Worm (Caenorhabditis elegans): ENCODE results near the gene mrps-16.
A peak's percentile ranks its signal among the peaks of the same experiment; 100 is the strongest.

Gene mrps-16

ce11 chrII:5460911-5461310 is 13.3 kb upstream of the mrps-16 start (continued):
- TF ChIP-seq daf-16 (GFP tag; optimal IDR thresholded peaks at IDR 0.05) (no peak), daf-16 (tag; optimal IDR thresholded peaks at IDR 0.05) (peak; percentile 58), gei-8 (GFP tag; optimal IDR thresholded peaks at IDR 0.05) (no peak), zip-2 (tag; optimal IDR thresholded peaks at IDR 0.05) (no peak), F37D6.2 (tag; optimal IDR thresholded peaks at IDR 0.05) (no peak), set-16 (GFP tag; IDR thresholded peaks at IDR 0.05) (no peak), hlh-11 (tag; optimal IDR thresholded peaks at IDR 0.05) (peak; percentile 64), daf-12 (tag; optimal IDR thresholded peaks at IDR 0.05) (no peak), mep-1 (tag; optimal IDR thresholded peaks at IDR 0.05) (peak; percentile 29), nhr-102 (tag; optimal IDR thresholded peaks at IDR 0.05) (no peak), mes-2 (tag; optimal IDR thresholded peaks at IDR 0.05; ENCODE audit: poor library complexity, severe bottlenecking) (peak; percentile 45), hlh-30 (tag; optimal IDR thresholded peaks at IDR 0.05; ENCODE audit: insufficient read depth) (peak; percentile 14), php-3 (GFP tag; IDR thresholded peaks at IDR 0.05) (no peak), T26A8.4 (GFP tag; IDR thresholded peaks at IDR 0.05) (no peak), mdl-1 (tag; optimal IDR thresholded peaks at IDR 0.05) (no peak), Y105C5A.15 (GFP tag; IDR thresholded peaks at IDR 0.05) (no peak), F44E2.7 (GFP tag; IDR thresholded peaks at IDR 0.05) (no peak), ceh-32 (tag; optimal IDR thresholded peaks at IDR 0.05; ENCODE audit: poor library complexity) (no peak), aha-1 (tag) (peak; percentile 6), lim-7 (GFP tag; IDR thresholded peaks at IDR 0.05) (no peak), Y5F2A.4 (GFP tag; optimal IDR thresholded peaks at IDR 0.05) (no peak), lin-1 (GFP tag; IDR thresholded peaks at IDR 0.05) (no peak), lir-3 (tag; optimal IDR thresholded peaks at IDR 0.05) (no peak), nhr-25 (tag; optimal IDR thresholded peaks at IDR 0.05; ENCODE audit: borderline replicate concordance, insufficient read depth) (no peak), lin-39 (tag; optimal IDR thresholded peaks at IDR 0.05) (no peak), saeg-2 (GFP tag; IDR thresholded peaks at IDR 0.05) (no peak), spr-1 (tag; optimal IDR thresholded peaks at IDR 0.05) (no peak), ctbp-1 (GFP tag; IDR thresholded peaks at IDR 0.05) (no peak), Y75B8A.6 (GFP tag; IDR thresholded peaks at IDR 0.05) (no peak), daf-8 (GFP tag; IDR thresholded peaks at IDR 0.05) (no peak), jun-1 (tag; optimal IDR thresholded peaks at IDR 0.05) (no peak), lin-38 (GFP tag; IDR thresholded peaks at IDR 0.05) (no peak), snpc-1.2 (GFP tag; IDR thresholded peaks at IDR 0.05) (no peak), ceh-82 (tag; optimal IDR thresholded peaks at IDR 0.05) (no peak), ceh-62 (tag; optimal IDR thresholded peaks at IDR 0.05) (no peak), D1046.2 (GFP tag; IDR thresholded peaks at IDR 0.05) (no peak), daf-19 (GFP tag; conservative IDR thresholded peaks at IDR 0.05) (no peak), tra-1 (GFP tag; IDR thresholded peaks at IDR 0.05) (no peak), mxl-2 (GFP tag; conservative IDR thresholded peaks at IDR 0.05) (no peak), nhr-6 (tag; optimal IDR thresholded peaks at IDR 0.05) (no peak), nhr-48 (tag; optimal IDR thresholded peaks at IDR 0.05) (no peak), ama-1 (optimal IDR thresholded peaks at IDR 0.05) (no peak), dve-1 (tag; optimal IDR thresholded peaks at IDR 0.05; ENCODE audit: insufficient read depth) (peak; percentile 38), dmd-6 (GFP tag; IDR thresholded peaks at IDR 0.05) (no peak), pha-4 (GFP tag; IDR thresholded peaks at IDR 0.05) (no peak), pha-4 (tag; optimal IDR thresholded peaks at IDR 0.05) (peak; percentile 20), Y48G9A.11 (GFP tag; IDR thresholded peaks at IDR 0.05) (no peak)

Measured in whole organism, L4 larva.